Worm (Caenorhabditis elegans) whole organism, L4/young adult: ENCODE measurements around the gene efk-1.

ENCODE experiments used
- dao-5 ChIP-seq: sonication (generic microtip); optimal IDR thresholded peaks from 2 replicates; lab custom pipeline; 2016; ENCODE audit warnings: missing genotype, missing genetic modification characterization, moderate library complexity, missing compliant biosample characterization
- him-1 ChIP-seq: sonication (generic microtip); optimal IDR thresholded peaks from 2 replicates; lab custom pipeline; 2016; ENCODE audit warnings: missing genotype, missing genetic modification reagents, missing genetic modification characterization, missing compliant biosample characterization

DNA sequence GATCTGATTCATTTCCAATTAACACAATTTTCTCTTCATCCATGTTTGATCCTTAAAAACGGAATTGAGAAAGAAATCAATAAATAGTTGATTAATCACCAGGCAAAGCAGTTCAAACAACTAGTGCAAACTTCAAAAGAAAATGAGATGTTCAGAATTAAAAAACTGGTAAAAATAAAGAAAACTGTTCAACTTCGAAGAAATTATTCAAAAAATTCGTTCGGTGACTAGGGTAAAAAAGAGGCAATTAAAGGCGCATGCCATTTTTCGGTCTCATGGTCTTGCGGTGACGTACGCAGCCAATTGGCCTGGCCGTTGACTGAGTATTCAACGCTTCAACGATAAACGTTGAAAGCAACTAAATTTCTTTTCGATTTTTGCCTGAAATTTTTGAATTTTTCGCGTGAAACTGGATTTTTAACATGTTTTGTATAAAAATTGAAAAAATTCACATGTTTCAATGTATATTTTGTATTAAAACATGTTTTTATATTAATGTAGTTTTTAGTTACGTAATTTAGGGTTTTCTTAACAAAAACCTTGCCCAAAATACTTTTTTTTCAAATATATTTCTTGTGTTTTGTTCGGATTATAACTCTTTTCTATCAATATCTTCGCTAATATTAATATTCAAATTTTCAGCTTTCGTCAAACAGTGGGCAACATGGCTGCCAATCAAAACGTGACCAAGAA is 38.0 kb upstream of the efk-1 start, which contains the start of the genes sna-3 and rps-3:
- TF ChIP-seq dao-5 (tag; lab: Kevin White, UChicago), result no peak
- TF ChIP-seq him-1 (tag; lab: Kevin White, UChicago), result no peak
